Fruit fly (Drosophila melanogaster) S2 (cell line): ENCODE data around the gene glu.

Experiments used
- CG8478 ChIP-seq: fragments of >200 bp; optimal IDR thresholded peaks from 2 replicates; lab custom pipeline; 2018
- CTCF ChIP-seq, 2 experiments: fragments of >200 bp; optimal IDR thresholded peaks; 2 replicates each; lab custom pipeline; 2018

DNA sequence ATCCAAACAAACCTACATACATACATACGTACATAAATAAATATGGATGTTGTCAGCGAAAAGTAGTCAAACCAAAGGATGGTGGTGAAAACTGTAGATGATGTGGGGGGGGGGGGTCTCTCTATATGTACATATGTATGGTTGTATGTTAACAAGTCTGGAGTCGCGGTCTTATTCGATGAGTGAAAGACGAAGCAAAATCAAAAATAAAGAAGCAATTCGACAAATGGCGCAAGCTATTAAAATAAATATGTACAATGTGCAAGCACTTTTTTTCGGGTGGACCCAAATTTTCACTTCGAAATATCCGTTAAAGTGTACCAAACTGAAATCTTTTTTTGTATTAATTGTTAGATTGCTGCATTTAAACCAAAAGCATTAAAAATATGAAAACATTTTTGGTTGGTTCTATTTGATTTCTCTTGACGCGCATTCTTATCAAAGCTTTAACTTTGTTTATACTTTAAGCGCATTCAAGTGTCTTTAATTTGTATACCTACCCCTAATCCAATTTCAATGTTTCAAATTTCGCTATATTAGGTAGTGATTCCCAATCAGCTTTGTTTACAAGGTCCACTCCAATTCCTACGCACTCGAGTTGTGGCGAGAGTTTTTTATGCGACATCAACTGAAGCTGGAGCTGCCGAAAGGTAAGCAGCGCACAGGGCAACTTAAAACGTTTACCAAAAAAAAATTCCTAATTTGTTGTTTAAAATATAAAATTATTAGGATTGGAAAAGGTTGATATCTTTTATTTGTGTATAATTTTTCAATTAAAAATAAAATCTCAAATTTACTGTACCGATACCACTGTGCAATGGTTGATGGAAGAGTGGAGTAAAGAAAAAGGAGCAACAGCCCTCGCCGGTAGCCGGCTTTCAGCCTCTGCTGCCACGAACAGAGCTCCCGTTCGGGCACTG lies 54.0 kb downstream of the glu start, which contains the start of gene CG31807:
- TF ChIP-seq CG8478 (no peak), CTCF (optimal IDR thresholded peaks at IDR 0.05; lab: Kevin White, UChicago) (no peak)
